Worm (Caenorhabditis elegans): ENCODE measurements around the gene ugt-40.

ce11 chrV:7184549-7184948 is 42.8 kb upstream of the ugt-40 start, which contains the start of gene pitr-5:
- TF ChIP-seq W03F9.2 (tag; optimal IDR thresholded peaks at IDR 0.05) (no peak), dao-5 (tag; optimal IDR thresholded peaks at IDR 0.05) (no peak), him-1 (tag; optimal IDR thresholded peaks at IDR 0.05) (no peak)
